Worm (Caenorhabditis elegans): ENCODE results near the gene smu-2.

smu-2 gene

DNA sequence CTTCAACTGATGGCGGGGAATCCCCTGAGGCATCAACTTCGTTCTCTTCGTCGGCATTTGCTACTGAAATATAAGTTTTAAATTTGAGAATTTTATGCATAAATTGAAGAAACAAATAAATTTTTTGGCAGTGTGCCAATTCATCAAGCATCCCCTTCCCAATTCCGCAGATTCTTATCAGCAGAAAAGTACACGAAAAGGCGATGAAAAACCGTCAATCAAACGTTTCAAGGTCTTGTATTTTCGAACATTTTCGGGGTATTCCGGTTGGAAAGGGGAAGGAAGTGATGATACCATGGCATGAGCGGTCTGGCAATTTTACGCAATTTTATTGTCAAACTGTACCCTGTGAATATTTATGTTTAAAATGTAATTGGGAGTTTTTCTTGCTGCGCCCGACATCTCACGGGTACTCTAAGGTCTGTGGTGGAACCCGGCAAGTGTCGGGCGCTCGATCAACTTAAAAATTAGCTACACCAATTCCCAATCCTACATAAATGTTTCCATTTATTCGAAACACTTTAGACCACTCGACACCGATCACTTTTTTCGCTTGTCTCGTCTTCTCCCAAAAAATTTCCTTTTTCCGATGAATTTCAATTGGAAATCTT is 47.2 kb upstream of the smu-2 start:
- TF ChIP-seq nhr-80 (tag; optimal IDR thresholded peaks at IDR 0.05) (peak; percentile 30), lin-26 (GFP tag; IDR thresholded peaks at IDR 0.05) (no peak), dox-1 (GFP tag; IDR thresholded peaks at IDR 0.05) (0 out of 2 replicates have a peak, but pooled peaks have one; percentile 16), ets-4 (GFP tag; optimal IDR thresholded peaks at IDR 0.05) (peak; percentile 17), dpff-1 (tag; optimal IDR thresholded peaks at IDR 0.05) (no peak), snpc-4 (GFP tag; optimal IDR thresholded peaks at IDR 0.05) (no peak), snpc-4 (tag; optimal IDR thresholded peaks at IDR 0.05) (peak; percentile 3 to 75 (median 58)), C06A6.2 (GFP tag; conservative IDR thresholded peaks at IDR 0.05) (no peak), rpc-1 (optimal IDR thresholded peaks at IDR 0.05) (no peak), rpc-1 (tag; optimal IDR thresholded peaks at IDR 0.05) (no peak)

DNA sequence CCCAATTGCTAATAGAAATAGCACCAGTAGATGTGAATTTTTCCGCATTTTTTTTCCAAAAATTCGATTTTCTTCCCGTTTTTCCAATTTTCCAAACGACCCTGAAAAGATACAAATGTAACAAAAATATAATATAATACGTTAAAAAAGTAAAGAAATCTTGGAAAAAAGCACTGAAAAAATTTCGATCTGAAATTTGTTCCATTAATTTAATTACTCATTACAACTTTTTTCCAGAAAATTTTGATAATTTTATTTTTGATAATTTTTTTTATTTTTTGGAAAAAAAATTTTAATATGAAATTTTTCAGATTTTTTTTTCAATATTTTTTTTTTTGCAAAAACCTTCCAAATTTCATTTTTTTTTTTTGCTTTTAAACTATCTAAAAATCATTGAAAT is 45.8 kb upstream of the smu-2 start, which contains the start of gene skpo-2:
skpo-2 (minus strand) TSS at position 101 of the 400 bp plus-strand sequence.
- TF ChIP-seq aptf-2 (GFP tag; conservative IDR thresholded peaks at IDR 0.05) (no peak), F57A8.1 (GFP tag; optimal IDR thresholded peaks at IDR 0.05) (no peak), lsy-27 (tag; optimal IDR thresholded peaks at IDR 0.05; ENCODE audit: borderline replicate concordance, insufficient read depth) (no peak), zim-3 (tag; optimal IDR thresholded peaks at IDR 0.05) (no peak), ztf-22 (GFP tag; optimal IDR thresholded peaks at IDR 0.05) (no peak), him-1 (tag; optimal IDR thresholded peaks at IDR 0.05) (no peak), Y95B8A.8 (GFP tag; IDR thresholded peaks at IDR 0.05) (no peak), lin-54 (GFP tag; optimal IDR thresholded peaks at IDR 0.05) (no peak), hmg-20 (GFP tag; IDR thresholded peaks at IDR 0.05) (no peak), ceh-40 (GFP tag; IDR thresholded peaks at IDR 0.05) (no peak)

DNA sequence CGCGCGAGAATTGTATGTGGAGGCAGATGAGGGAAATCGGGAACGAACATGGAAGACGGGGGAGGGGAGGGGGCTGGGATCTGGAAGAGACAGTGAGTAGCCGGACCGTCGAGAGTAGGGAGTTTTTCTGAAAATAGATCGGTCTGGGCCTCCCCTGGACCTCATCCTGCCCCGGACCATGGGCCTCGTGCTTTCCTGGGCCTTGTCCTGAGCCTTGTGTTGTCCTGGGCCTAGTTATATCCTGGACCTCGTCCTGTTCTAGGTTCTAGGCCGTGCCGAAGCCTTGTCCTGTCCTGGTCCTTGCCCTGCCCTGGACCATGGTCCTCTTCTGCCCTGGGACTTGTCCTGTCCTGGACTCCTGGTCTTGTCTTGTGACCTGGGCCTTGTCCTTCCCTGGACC is 44.8 kb upstream of the smu-2 start:
- TF ChIP-seq zfh-2 (GFP tag; conservative IDR thresholded peaks at IDR 0.05) (peak; percentile 58), aptf-3 (GFP tag; IDR thresholded peaks at IDR 0.05) (0 out of 2 replicates have a peak, but pooled peaks have one; percentile 46), cebp-2 (GFP tag; IDR thresholded peaks at IDR 0.05) (no peak), egrh-3 (GFP tag; IDR thresholded peaks at IDR 0.05) (peak; percentile 43; the same call in 1 of the 2 replicates)

DNA sequence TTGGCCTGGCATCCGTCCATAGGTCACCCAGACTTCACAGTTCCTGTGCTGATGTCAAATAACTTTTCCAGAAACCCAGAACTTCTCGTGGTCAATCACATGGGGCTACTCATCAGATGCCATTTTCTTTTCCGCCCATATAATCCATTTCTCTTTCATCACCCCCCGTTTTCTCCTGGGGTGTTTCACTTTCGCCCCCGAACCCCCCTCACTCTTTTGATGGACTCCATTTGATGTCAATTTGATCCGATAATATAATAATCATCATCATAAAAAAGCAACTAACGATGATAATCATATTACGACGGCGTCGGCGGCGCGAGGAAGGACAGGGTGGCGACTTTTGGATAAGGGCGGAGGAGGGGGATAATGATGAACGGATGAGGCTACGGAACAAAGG is 43.9 kb upstream of the smu-2 start:
- TF ChIP-seq Y79H2A.3 (GFP tag; conservative IDR thresholded peaks at IDR 0.05) (no peak), B0019.2 (GFP tag; conservative IDR thresholded peaks at IDR 0.05) (no peak), lin-35 (GFP tag; optimal IDR thresholded peaks at IDR 0.05) (no peak), egl-44 (GFP tag; IDR thresholded peaks at IDR 0.05) (no peak), sptf-2 (GFP tag; optimal IDR thresholded peaks at IDR 0.05) (no peak), madf-3 (GFP tag; IDR thresholded peaks at IDR 0.05) (no peak), atf-7 (tag; optimal IDR thresholded peaks at IDR 0.05) (no peak), Y67H2A.10 (GFP tag; conservative IDR thresholded peaks at IDR 0.05) (no peak), snpc-1.3 (tag; optimal IDR thresholded peaks at IDR 0.05; ENCODE audit: insufficient read depth) (no peak), dpff-1 (tag; optimal IDR thresholded peaks at IDR 0.05) (no peak), F49E8.2 (tag; optimal IDR thresholded peaks at IDR 0.05; ENCODE audit: insufficient read depth) (no peak), lag-1 (GFP tag; IDR thresholded peaks at IDR 0.05) (no peak), mel-28 (tag; optimal IDR thresholded peaks at IDR 0.05; ENCODE audit: borderline replicate concordance) (no peak), lsy-27 (tag; optimal IDR thresholded peaks at IDR 0.05; ENCODE audit: borderline replicate concordance, insufficient read depth) (no peak), ceh-100 (GFP tag; IDR thresholded peaks at IDR 0.05) (no peak), cebp-1 (GFP tag; IDR thresholded peaks at IDR 0.05) (no peak), cebp-1 (tag; optimal IDR thresholded peaks at IDR 0.05) (no peak), repo-1 (tag; optimal IDR thresholded peaks at IDR 0.05) (no peak), die-1 (tag; optimal IDR thresholded peaks at IDR 0.05) (no peak)

All from whole organism, young adult.